Fruit fly (Drosophila melanogaster): ENCODE data around the gene CG31689.

Gene CG31689

dm6 chr2L:2752460-2753411 lies 27.3 kb downstream of the CG31689 start, which contains the start of gene Pgk (continued):
- TF ChIP-seq dmrt99B (tag; optimal IDR thresholded peaks at IDR 0.05), result peak; percentile 45
- no peak for TF ChIP-seq CG7786 (GFP tag; optimal IDR thresholded peaks at IDR 0.05)
- TF ChIP-seq B-H2 (GFP tag; optimal IDR thresholded peaks at IDR 0.05), result peak; percentile 18
- peak; percentile 61 for TF ChIP-seq CG12391 (tag; optimal IDR thresholded peaks at IDR 0.05)
- peak; percentile 44 for TF ChIP-seq CG12219 (GFP tag; optimal IDR thresholded peaks at IDR 0.05)
- no peak for TF ChIP-seq ara (GFP tag; IDR thresholded peaks at IDR 0.05)
- TF ChIP-seq HLH54F (GFP tag; optimal IDR thresholded peaks at IDR 0.05), result peak; percentile 1
- peak; percentile 20 for TF ChIP-seq CG13775 (GFP tag; optimal IDR thresholded peaks at IDR 0.05)
- TF ChIP-seq prd (optimal IDR thresholded peaks at IDR 0.05), result no peak
- TF ChIP-seq prd (GFP tag; IDR thresholded peaks at IDR 0.05), result no peak
- peak; percentile 79 for TF ChIP-seq CG13296 (GFP tag; optimal IDR thresholded peaks at IDR 0.05)
- TF ChIP-seq CG7745 (tag; optimal IDR thresholded peaks at IDR 0.05), result no peak
- TF ChIP-seq CG1792 (GFP tag; optimal IDR thresholded peaks at IDR 0.05), result no peak
- TF ChIP-seq CG10462 (GFP tag; optimal IDR thresholded peaks at IDR 0.05), result no peak
- TF ChIP-seq scrt (GFP tag; optimal IDR thresholded peaks at IDR 0.05), result peak; percentile 61
- TF ChIP-seq psq (GFP tag; optimal IDR thresholded peaks at IDR 0.05), result no peak
- no peak for TF ChIP-seq CG6791 (GFP tag; IDR thresholded peaks at IDR 0.05; ENCODE audit: partially characterized antibody)
- TF ChIP-seq CG5180 (GFP tag; optimal IDR thresholded peaks at IDR 0.05), result peak; percentile 69
- TF ChIP-seq ERR (GFP tag; optimal IDR thresholded peaks at IDR 0.05), result peak; percentile 67
- TF ChIP-seq danr (GFP tag; IDR thresholded peaks at IDR 0.05), result no peak
- no peak for TF ChIP-seq vfl (GFP tag; optimal IDR thresholded peaks at IDR 0.05)
- peak; percentile 83 for TF ChIP-seq CG12769 (tag; optimal IDR thresholded peaks at IDR 0.05)
- TF ChIP-seq Deaf1 (tag; optimal IDR thresholded peaks at IDR 0.05), result peak; percentile 63
- TF ChIP-seq ham (GFP tag; IDR thresholded peaks at IDR 0.05), result no peak
- peak; percentile 88 for TF ChIP-seq Med (GFP tag)
- TF ChIP-seq twi (tag; optimal IDR thresholded peaks at IDR 0.05), result no peak
- TF ChIP-seq Ada2b (GFP tag; IDR thresholded peaks at IDR 0.05), result no peak
- TF ChIP-seq ems (GFP tag; optimal IDR thresholded peaks at IDR 0.05), result peak; percentile 62
- no peak for TF ChIP-seq Dip2 (GFP tag; IDR thresholded peaks at IDR 0.05)
- no peak for TF ChIP-seq Dfd (GFP tag; optimal IDR thresholded peaks at IDR 0.05)
- TF ChIP-seq pnt (GFP tag; optimal IDR thresholded peaks at IDR 0.05), result no peak
- peak; percentile 3 for TF ChIP-seq CG4854 (GFP tag; optimal IDR thresholded peaks at IDR 0.05)
- TF ChIP-seq PHDP (tag; optimal IDR thresholded peaks at IDR 0.05), result peak; percentile 54
- no peak for TF ChIP-seq stwl (tag; optimal IDR thresholded peaks at IDR 0.05)
- peak; percentile 93 for TF ChIP-seq CG17186 (GFP tag; optimal IDR thresholded peaks at IDR 0.05)
- peak; percentile 44 for TF ChIP-seq CG3407 (GFP tag; optimal IDR thresholded peaks at IDR 0.05)
- TF ChIP-seq TFAM (GFP tag; optimal IDR thresholded peaks at IDR 0.05), result no peak
- TF ChIP-seq Xrp1 (GFP tag; IDR thresholded peaks at IDR 0.05), result no peak
- no peak for TF ChIP-seq CG6689 (GFP tag; IDR thresholded peaks at IDR 0.05)
- no peak for TF ChIP-seq Hr3 (GFP tag; optimal IDR thresholded peaks at IDR 0.05)
- TF ChIP-seq dan (GFP tag; IDR thresholded peaks at IDR 0.05), result no peak
- TF ChIP-seq tio (GFP tag; optimal IDR thresholded peaks at IDR 0.05), result no peak
- no peak for TF ChIP-seq CG14014 (GFP tag; IDR thresholded peaks at IDR 0.05)
- TF ChIP-seq shn (GFP tag; optimal IDR thresholded peaks at IDR 0.05), result no peak
- TF ChIP-seq Blimp-1 (GFP tag; optimal IDR thresholded peaks at IDR 0.05), result peak; percentile 48
- no peak for TF ChIP-seq CG8765 (GFP tag; IDR thresholded peaks at IDR 0.05)
- TF ChIP-seq CG31224 (GFP tag; IDR thresholded peaks at IDR 0.05), result no peak
- TF ChIP-seq CG12155 (GFP tag; optimal IDR thresholded peaks at IDR 0.05), result peak; percentile 1
- TF ChIP-seq gro (GFP tag; optimal IDR thresholded peaks at IDR 0.05), result peak; percentile 78
- peak; percentile 63 for TF ChIP-seq CG6813 (GFP tag; optimal IDR thresholded peaks at IDR 0.05)

Data from whole organism, embryonic.